Fruit fly (Drosophila melanogaster) whole organism, embryonic: Measurements from ENCODE around the gene amn.

Experiments used
- Ada2b ChIP-seq: fragments of 200-800 bp; sonication (Bioruptor generic); IDR thresholded peaks from 2 replicates; pipeline ENCODE4 v1.3.6; 2022; ENCODE audit warnings: missing biosample characterization, missing genetic modification characterization
- CG10431 ChIP-seq: fragments of 200-800 bp; sonication (Bioruptor generic); optimal IDR thresholded peaks from 3 replicates; lab custom pipeline; 2018; ENCODE audit warnings: missing biosample characterization, mild to moderate bottlenecking, missing genetic modification characterization
- CG13123 ChIP-seq: fragments of 200-800 bp; sonication (Bioruptor generic); optimal IDR thresholded peaks from 2 replicates; lab custom pipeline; 2016; ENCODE audit warnings: missing biosample characterization, missing genetic modification characterization
- CG14965 ChIP-seq: fragments of 200-800 bp; sonication (Bioruptor generic); optimal IDR thresholded peaks from 2 replicates; lab custom pipeline; 2016; ENCODE audit warnings: missing biosample characterization, missing genetic modification characterization, borderline replicate concordance
- CG15479 ChIP-seq: fragments of 200-800 bp; sonication (Bioruptor generic); optimal IDR thresholded peaks from 3 replicates; lab custom pipeline; 2019; ENCODE audit warnings: missing biosample characterization, mild to moderate bottlenecking, missing genetic modification characterization, moderate library complexity
- CG15601 ChIP-seq: fragments of 200-800 bp; sonication (Bioruptor generic); optimal IDR thresholded peaks from 3 replicates; lab custom pipeline; 2019; ENCODE audit warnings: missing biosample characterization, mild to moderate bottlenecking, missing genetic modification characterization, moderate library complexity
- CG17361 ChIP-seq: fragments of 200-800 bp; sonication (Bioruptor generic); IDR thresholded peaks from 3 replicates; pipeline ENCODE4 v1.3.6; 2022; ENCODE audit warnings: missing biosample characterization, missing genetic modification characterization
- CG17612 ChIP-seq: fragments of 200-800 bp; sonication (Bioruptor generic); IDR thresholded peaks from 2 replicates; pipeline ENCODE4 v1.3.6; 2022; ENCODE audit warnings: missing biosample characterization, missing genetic modification characterization
- CG18599 ChIP-seq: fragments of 200-800 bp; sonication (Bioruptor generic); optimal IDR thresholded peaks from 3 replicates; lab custom pipeline; 2017; ENCODE audit warnings: missing biosample characterization, missing genetic modification characterization, mild to moderate bottlenecking, moderate library complexity, missing genetic modification reagents
- CG31365 ChIP-seq: fragments of 200-800 bp; sonication (Bioruptor generic); optimal IDR thresholded peaks from 2 replicates; lab custom pipeline; 2018; ENCODE audit warnings: missing biosample characterization, mild to moderate bottlenecking, missing genetic modification characterization
- CG6791 ChIP-seq: fragments of 200-800 bp; sonication (Bioruptor generic); IDR thresholded peaks from 3 replicates; pipeline ENCODE4 v1.3.6; 2022; ENCODE audit warnings: missing biosample characterization, missing genetic modification characterization; ENCODE audit not compliant: partially characterized antibody
- CG7987 ChIP-seq: fragments of 200-800 bp; sonication (Bioruptor generic); optimal IDR thresholded peaks from 2 replicates; lab custom pipeline; 2018; ENCODE audit warnings: missing biosample characterization, mild to moderate bottlenecking, missing genetic modification characterization, moderate library complexity
- CG8478 ChIP-seq: fragments of >200 bp; optimal IDR thresholded peaks from 2 replicates; lab custom pipeline; 2018
- CG9215 ChIP-seq: fragments of 200-800 bp; sonication (Bioruptor generic); IDR thresholded peaks from 2 replicates; pipeline ENCODE4 v1.3.6; 2022; ENCODE audit warnings: missing biosample characterization, missing genetic modification characterization
- CG9727 ChIP-seq: fragments of 200-800 bp; sonication (Bioruptor generic); optimal IDR thresholded peaks from 3 replicates; lab custom pipeline; 2017; ENCODE audit warnings: missing biosample characterization, mild to moderate bottlenecking, missing genetic modification characterization
- CHES-1-like ChIP-seq: fragments of 200-800 bp; sonication (Bioruptor generic); optimal IDR thresholded peaks from 2 replicates; lab custom pipeline; 2016; ENCODE audit warnings: missing biosample characterization, missing genetic modification characterization
- CrebB ChIP-seq: fragments of 200-800 bp; sonication (Bioruptor generic); optimal IDR thresholded peaks from 3 replicates; lab custom pipeline; 2018; ENCODE audit warnings: missing biosample characterization, mild to moderate bottlenecking, missing genetic modification characterization
- D ChIP-seq, 2 experiments: fragments of 200-800 bp in 1 of 2; fragments of >200 bp in 1 of 2; sonication (Bioruptor generic) in 1 of 2; optimal IDR thresholded peaks; 2 replicates in 1 of 2; 3 replicates in 1 of 2; lab custom pipeline; 2017; ENCODE audit warnings: mild to moderate bottlenecking in 1 of 2, missing biosample characterization in 1 of 2, missing genetic modification characterization in 1 of 2, missing genetic modification reagents in 1 of 2
- D19B ChIP-seq: fragments of 200-800 bp; sonication (Bioruptor generic); optimal IDR thresholded peaks from 2 replicates; lab custom pipeline; 2017; ENCODE audit warnings: missing biosample characterization, mild to moderate bottlenecking, missing genetic modification characterization
- E2f2 ChIP-seq: fragments of 200-800 bp; sonication (Bioruptor generic); IDR thresholded peaks from 2 replicates; pipeline ENCODE4 v1.3.6; 2022; ENCODE audit warnings: missing biosample characterization, missing genetic modification characterization
- Lim3 ChIP-seq: fragments of 200-800 bp; sonication (Bioruptor generic); IDR thresholded peaks from 2 replicates; pipeline ENCODE4 v1.3.6; 2022; ENCODE audit warnings: missing biosample characterization, missing genetic modification characterization
- Mad ChIP-seq: fragments of 200-800 bp; sonication (Bioruptor generic); optimal IDR thresholded peaks from 2 replicates; lab custom pipeline; 2016; ENCODE audit warnings: missing biosample characterization, missing genetic modification characterization
- NC2β ChIP-seq: fragments of 200-800 bp; sonication (Bioruptor generic); optimal IDR thresholded peaks from 2 replicates; lab custom pipeline; 2016; ENCODE audit warnings: missing biosample characterization, missing genetic modification characterization
- Nf-YC ChIP-seq: fragments of 200-800 bp; optimal IDR thresholded peaks from 3 replicates; lab custom pipeline; 2019; ENCODE audit warnings: missing biosample characterization, mild to moderate bottlenecking, missing genetic modification characterization, moderate library complexity
- Optix ChIP-seq: fragments of 200-800 bp; sonication (Bioruptor generic); IDR thresholded peaks from 3 replicates; pipeline ENCODE4 v1.3.6; 2022; ENCODE audit warnings: missing biosample characterization, missing genetic modification characterization
- Rfx ChIP-seq: fragments of 200-800 bp; sonication (Bioruptor generic); IDR thresholded peaks from 2 replicates; pipeline ENCODE4 v1.3.6; 2022; ENCODE audit warnings: missing biosample characterization, missing genetic modification characterization
- TFAM ChIP-seq: fragments of 200-800 bp; sonication (Bioruptor generic); optimal IDR thresholded peaks from 2 replicates; lab custom pipeline; 2017; ENCODE audit warnings: missing biosample characterization, missing genetic modification characterization, inconsistent platforms
- Taf1 ChIP-seq: fragments of 200-800 bp; sonication (Bioruptor generic); IDR thresholded peaks from 2 replicates; pipeline ENCODE4 v1.3.6; 2022; ENCODE audit warnings: missing biosample characterization, missing genetic modification characterization
- ab ChIP-seq: fragments of 200-800 bp; sonication (Bioruptor generic); optimal IDR thresholded peaks from 2 replicates; lab custom pipeline; 2016; ENCODE audit warnings: missing biosample characterization, missing genetic modification characterization
- aop ChIP-seq: fragments of 200-800 bp; sonication (Bioruptor generic); IDR thresholded peaks from 2 replicates; pipeline ENCODE4 v1.3.6; 2022; ENCODE audit warnings: missing biosample characterization, missing genetic modification characterization
- ato ChIP-seq: fragments of 200-800 bp; sonication (Bioruptor generic); IDR thresholded peaks from 2 replicates; pipeline ENCODE4 v1.3.6; 2022; ENCODE audit warnings: missing biosample characterization, missing genetic modification characterization; ENCODE audit not compliant: partially characterized antibody
- btn ChIP-seq: fragments of 200-800 bp; sonication (Bioruptor generic); optimal IDR thresholded peaks from 2 replicates; lab custom pipeline; 2016; ENCODE audit warnings: missing biosample characterization, missing genetic modification characterization
- dati ChIP-seq: fragments of 200-800 bp; sonication (Bioruptor generic); IDR thresholded peaks from 2 replicates; pipeline ENCODE4 v1.3.6; 2022; ENCODE audit warnings: missing biosample characterization, missing genetic modification characterization
- dysf ChIP-seq: fragments of 200-800 bp; sonication (Bioruptor generic); IDR thresholded peaks from 3 replicates; pipeline ENCODE4 v1.3.6; 2022; ENCODE audit warnings: missing biosample characterization, missing genetic modification characterization
- ewg ChIP-seq: fragments of 200-800 bp; sonication (Bioruptor generic); optimal IDR thresholded peaks from 3 replicates; lab custom pipeline; 2017; ENCODE audit warnings: mild to moderate bottlenecking, missing biosample characterization, missing genetic modification reagents, missing genetic modification characterization
- gce ChIP-seq: fragments of 200-800 bp; sonication (Bioruptor generic); IDR thresholded peaks from 3 replicates; pipeline ENCODE4 v1.3.6; 2022; ENCODE audit warnings: missing biosample characterization, missing genetic modification characterization
- grn ChIP-seq: fragments of 200-800 bp; sonication (Bioruptor generic); optimal IDR thresholded peaks from 3 replicates; lab custom pipeline; 2017; ENCODE audit warnings: missing biosample characterization, missing genetic modification characterization
- gt ChIP-seq: fragments of 200-800 bp; sonication (Bioruptor generic); IDR thresholded peaks from 2 replicates; pipeline ENCODE4 v1.3.6; 2022; ENCODE audit warnings: missing biosample characterization, missing genetic modification characterization
- jing ChIP-seq: fragments of 200-800 bp; sonication (Bioruptor generic); optimal IDR thresholded peaks from 2 replicates; lab custom pipeline; 2018; ENCODE audit warnings: missing biosample characterization, mild to moderate bottlenecking, missing genetic modification characterization
- luna ChIP-seq: fragments of 200-800 bp; sonication (Bioruptor generic); optimal IDR thresholded peaks from 2 replicates; lab custom pipeline; 2016; ENCODE audit warnings: missing biosample characterization, missing genetic modification characterization
- mirr ChIP-seq: fragments of 200-800 bp; sonication (Bioruptor generic); optimal IDR thresholded peaks from 3 replicates; lab custom pipeline; 2018; ENCODE audit warnings: missing biosample characterization, mild to moderate bottlenecking, missing genetic modification characterization
- nerfin-1 ChIP-seq: fragments of 200-800 bp; sonication (Bioruptor generic); optimal IDR thresholded peaks from 3 replicates; lab custom pipeline; 2019; ENCODE audit warnings: missing biosample characterization, mild to moderate bottlenecking, missing genetic modification characterization, moderate library complexity
- nom ChIP-seq: fragments of 200-800 bp; sonication (Bioruptor generic); optimal IDR thresholded peaks from 2 replicates; lab custom pipeline; 2017; ENCODE audit warnings: missing biosample characterization, missing genetic modification characterization, mild to moderate bottlenecking, moderate library complexity, missing genetic modification reagents
- pfk ChIP-seq: fragments of 200-800 bp; sonication (Bioruptor generic); optimal IDR thresholded peaks from 2 replicates; lab custom pipeline; 2018; ENCODE audit warnings: missing biosample characterization, mild to moderate bottlenecking, missing genetic modification characterization, moderate library complexity
- repo ChIP-seq: fragments of 200-800 bp; sonication (Bioruptor generic); optimal IDR thresholded peaks from 2 replicates; lab custom pipeline; 2016; ENCODE audit warnings: missing biosample characterization, missing genetic modification characterization
- scrt ChIP-seq: fragments of 200-800 bp; sonication (Bioruptor generic); optimal IDR thresholded peaks from 2 replicates; lab custom pipeline; 2018; ENCODE audit warnings: missing biosample characterization, mild to moderate bottlenecking, missing genetic modification characterization, moderate library complexity
- seq ChIP-seq: fragments of 200-800 bp; sonication (Bioruptor generic); IDR thresholded peaks from 2 replicates; pipeline ENCODE4 v1.3.6; 2022; ENCODE audit warnings: missing biosample characterization, missing genetic modification characterization
- slbo ChIP-seq: fragments of 200-800 bp; sonication (Bioruptor generic); IDR thresholded peaks from 2 replicates; pipeline ENCODE4 v1.3.6; 2022; ENCODE audit warnings: missing biosample characterization, missing genetic modification characterization
- tll ChIP-seq, 2 experiments: fragments of 200-800 bp in 1 of 2; fragments of >200 bp in 1 of 2; sonication (Bioruptor generic) in 1 of 2; optimal IDR thresholded peaks; 2 replicates each; lab custom pipeline; 2017 to 2019; ENCODE audit warnings: missing biosample characterization in 2 of 2, missing genetic modification characterization in 2 of 2, mild to moderate bottlenecking in 1 of 2, moderate library complexity in 1 of 2
- zfh2 ChIP-seq: fragments of 200-800 bp; sonication (Bioruptor generic); optimal IDR thresholded peaks from 2 replicates; lab custom pipeline; 2016; ENCODE audit warnings: missing biosample characterization, missing genetic modification characterization

The amn gene

DNA sequence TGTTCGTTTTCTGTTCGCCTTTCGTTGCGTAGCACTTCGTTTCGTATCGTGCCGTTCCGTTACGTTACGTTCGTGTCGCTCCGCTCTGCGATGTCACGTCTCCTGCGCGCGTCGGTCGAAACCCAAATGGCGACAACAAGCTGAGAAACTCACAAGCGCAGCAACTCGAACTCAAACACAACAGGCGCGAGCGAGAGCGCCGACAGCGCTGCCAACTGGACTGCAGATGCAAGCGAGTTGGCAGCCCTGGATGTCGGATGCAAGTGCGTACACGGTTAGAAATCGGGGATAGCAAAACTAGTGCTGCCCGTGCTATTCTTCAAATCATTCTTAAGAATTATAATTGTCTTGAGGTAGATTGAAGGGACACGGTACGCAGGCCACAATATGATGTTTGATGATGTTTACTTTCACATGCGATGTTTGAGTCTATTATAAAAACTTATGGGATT is 41.5 kb downstream of the amn start (continued):
- TF ChIP-seq btn (GFP tag; lab: Kevin White, UChicago) (peak; percentile 57), Taf1 (GFP tag; lab: Robert Waterston, UW) (no peak), repo (GFP tag; lab: Kevin White, UChicago) (peak; percentile 57), ato (GFP tag; lab: Robert Waterston, UW) (peak; percentile 59), ewg (GFP tag; lab: Kevin White, UChicago) (peak; percentile 96), scrt (GFP tag; lab: Kevin White, UChicago) (no peak), E2f2 (GFP tag; lab: Robert Waterston, UW) (peak; percentile 65), NC2β (GFP tag; lab: Kevin White, UChicago) (peak; percentile 75), CG18599 (GFP tag; lab: Kevin White, UChicago) (peak; percentile 69), D19B (GFP tag; lab: Kevin White, UChicago) (peak; percentile 57), nerfin-1 (tag; lab: Kevin White, UChicago) (peak; percentile 36), CG6791 (peak; percentile 69; the same call in 2 of the 3 replicates), jing (GFP tag; lab: Kevin White, UChicago) (no peak), slbo (GFP tag; lab: Robert Waterston, UW) (peak; percentile 86), dati (GFP tag; lab: Robert Waterston, UW) (peak; percentile 57; the same call in 1 of the 2 replicates), CG14965 (no peak), TFAM (GFP tag; lab: Kevin White, UChicago) (no peak), Nf-YC (tag; lab: Kevin White, UChicago) (peak; percentile 40), pfk (GFP tag; lab: Kevin White, UChicago) (peak; percentile 19), nom (GFP tag; lab: Kevin White, UChicago) (peak; percentile 53), tll (GFP tag; optimal IDR thresholded peaks at IDR 0.05; lab: Kevin White, UChicago) (no peak), CG13123 (GFP tag; lab: Kevin White, UChicago) (peak; percentile 48), CG15601 (tag; lab: Kevin White, UChicago) (peak; percentile 54), CG17361 (GFP tag; lab: Robert Waterston, UW) (peak; percentile 46; the same call in 1 of the 3 replicates), Ada2b (GFP tag; lab: Robert Waterston, UW) (peak; percentile 76), ab (GFP tag; lab: Kevin White, UChicago) (peak; percentile 80), CG9215 (GFP tag; lab: Robert Waterston, UW) (peak; percentile 33; the same call in 1 of the 2 replicates), aop (GFP tag; lab: Robert Waterston, UW) (peak; percentile 53; the same call in 1 of the 2 replicates), gce (GFP tag; lab: Robert Waterston, UW) (peak; percentile 56; the same call in 1 of the 3 replicates), CrebB (tag; lab: Kevin White, UChicago) (peak; percentile 30), CG9727 (peak; percentile 53), CG15479 (GFP tag; lab: Kevin White, UChicago) (peak; percentile 88), zfh2 (GFP tag; lab: Kevin White, UChicago) (peak; percentile 61), CG7987 (GFP tag; lab: Kevin White, UChicago) (peak; percentile 20), CG17612 (GFP tag; lab: Robert Waterston, UW) (peak; percentile 41; the same call in 1 of the 2 replicates), seq (GFP tag; lab: Robert Waterston, UW) (peak; percentile 72), dysf (peak; percentile 78), CG31365 (tag; lab: Kevin White, UChicago) (no peak), Optix (GFP tag; lab: Robert Waterston, UW) (peak; percentile 86), D (optimal IDR thresholded peaks at IDR 0.05; lab: Kevin White, UChicago) (no peak), D (GFP tag; optimal IDR thresholded peaks at IDR 0.05; lab: Kevin White, UChicago) (peak; percentile 12), Lim3 (GFP tag; lab: Robert Waterston, UW) (no peak), gt (no peak; the same call in 1 of the 2 replicates), grn (GFP tag; lab: Kevin White, UChicago) (no peak), mirr (GFP tag; lab: Kevin White, UChicago) (peak; percentile 48), CHES-1-like (peak; percentile 57), luna (peak; percentile 51), Rfx (GFP tag; lab: Robert Waterston, UW) (peak; percentile 81), Mad (GFP tag; lab: Kevin White, UChicago) (peak; percentile 67), CG10431 (GFP tag; lab: Kevin White, UChicago) (no peak), CG8478 (no peak)
